Worm (Caenorhabditis elegans): ENCODE results near the gene srd-42.

The srd-42 gene

DNA sequence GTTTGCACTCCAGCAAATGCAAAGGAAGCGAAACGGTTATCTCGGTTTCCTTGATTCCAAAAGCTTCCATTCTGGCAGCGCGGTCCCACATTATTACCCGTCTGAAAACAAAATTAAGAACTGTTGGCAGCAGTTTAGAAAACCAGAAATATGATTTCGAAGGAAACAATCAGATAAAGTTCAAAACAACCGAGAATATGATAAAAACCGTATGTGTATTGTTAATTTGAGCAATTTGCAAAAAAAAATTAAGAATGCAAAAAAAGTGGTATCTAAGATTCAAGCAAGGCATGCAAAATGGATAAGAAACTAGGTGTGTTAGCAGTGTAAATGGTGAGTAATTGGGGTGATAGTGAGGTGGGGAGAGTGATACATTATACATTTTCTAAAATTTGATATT, 14.5 kb downstream of the srd-42 start, which contains the start of gene R04D3.4:
TSS of gene R04D3.4 (minus strand) at position 101 of the 400 bp plus-strand sequence.
- no peak for TF ChIP-seq ZK546.5 (tag; optimal IDR thresholded peaks at IDR 0.05)

DNA sequence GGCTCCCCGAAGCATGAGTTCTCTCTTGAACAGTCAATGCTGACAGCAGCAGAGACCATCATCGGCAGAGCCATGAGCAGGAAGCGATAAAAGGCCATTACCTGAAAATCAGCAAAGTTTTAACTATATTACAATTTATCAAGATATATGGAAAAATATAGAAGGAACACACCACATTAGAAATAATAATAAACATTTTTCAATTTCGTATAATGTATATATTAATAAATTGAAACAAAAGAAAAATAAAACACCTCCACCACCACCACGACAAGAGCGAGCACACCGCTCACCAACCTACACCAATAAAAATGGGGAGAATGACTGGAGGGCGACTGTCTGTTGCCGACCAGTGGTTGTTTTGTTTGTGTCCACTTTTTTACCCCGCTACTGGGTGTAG, 16.7 kb downstream of the srd-42 start, which contains the start of gene R04D3.2:
TSS of gene R04D3.2 (minus strand) at position 101 of the 400 bp plus-strand sequence.
- TF ChIP-seq aly-2 (tag; optimal IDR thresholded peaks at IDR 0.05), result no peak
- TF ChIP-seq ztf-11 (tag; optimal IDR thresholded peaks at IDR 0.05), result no peak
- TF ChIP-seq R02D3.7 (tag; optimal IDR thresholded peaks at IDR 0.05), result no peak
- TF ChIP-seq nhr-6 (tag; optimal IDR thresholded peaks at IDR 0.05), result no peak
- no peak for TF ChIP-seq nhr-10 (tag; optimal IDR thresholded peaks at IDR 0.05)
- TF ChIP-seq skn-1 (tag; optimal IDR thresholded peaks at IDR 0.05), result no peak
- no peak for TF ChIP-seq unc-55 (GFP tag; optimal IDR thresholded peaks at IDR 0.05)
- TF ChIP-seq sma-3 (GFP tag; optimal IDR thresholded peaks at IDR 0.05), result no peak
- no peak for TF ChIP-seq crh-2 (tag; optimal IDR thresholded peaks at IDR 0.05)
- TF ChIP-seq lin-11 (tag; optimal IDR thresholded peaks at IDR 0.05), result no peak
- TF ChIP-seq nhr-25 (tag; optimal IDR thresholded peaks at IDR 0.05), result no peak

DNA sequence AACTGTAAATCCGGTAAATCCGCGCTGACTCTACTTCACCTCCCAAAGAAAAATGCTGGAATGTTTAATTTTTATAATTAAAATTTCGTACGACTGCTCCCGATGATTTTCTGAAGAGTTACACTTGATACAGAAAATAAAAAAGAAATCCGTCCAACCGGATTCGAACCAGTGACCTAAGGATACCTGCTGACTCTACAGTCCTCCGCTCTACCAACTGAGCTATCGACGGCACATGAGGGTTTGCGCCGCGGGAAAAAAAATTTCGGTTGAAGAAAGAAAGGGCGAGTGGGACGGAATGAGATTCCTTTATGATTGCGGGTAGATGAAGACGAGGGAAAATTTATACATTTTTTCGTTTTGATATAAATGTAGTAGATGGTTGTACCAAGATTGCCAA, 18.6 kb downstream of the srd-42 start:
- TF ChIP-seq elt-1 (tag; optimal IDR thresholded peaks at IDR 0.05), result no peak
- no peak for TF ChIP-seq mdl-1 (tag; optimal IDR thresholded peaks at IDR 0.05)
- TF ChIP-seq ztf-11 (tag; optimal IDR thresholded peaks at IDR 0.05), result no peak
- no peak for TF ChIP-seq ZK546.5 (tag; optimal IDR thresholded peaks at IDR 0.05)
- no peak for TF ChIP-seq skn-1 (tag; optimal IDR thresholded peaks at IDR 0.05)
- no peak for TF ChIP-seq alr-1 (tag; optimal IDR thresholded peaks at IDR 0.05)
- TF ChIP-seq nhr-77 (tag; optimal IDR thresholded peaks at IDR 0.05), result no peak
- no peak for TF ChIP-seq snpc-4 (tag; optimal IDR thresholded peaks at IDR 0.05)
- TF ChIP-seq sma-9 (GFP tag; optimal IDR thresholded peaks at IDR 0.05), result no peak
- TF ChIP-seq sma-9 (tag; optimal IDR thresholded peaks at IDR 0.05), result no peak
- TF ChIP-seq ama-1 (optimal IDR thresholded peaks at IDR 0.05), result no peak
- no peak for TF ChIP-seq lin-11 (tag; optimal IDR thresholded peaks at IDR 0.05)
- no peak for TF ChIP-seq egl-27 (tag; optimal IDR thresholded peaks at IDR 0.05)
- no peak for TF ChIP-seq dmd-4 (tag; optimal IDR thresholded peaks at IDR 0.05)
- no peak for TF ChIP-seq nhr-237 (tag; optimal IDR thresholded peaks at IDR 0.05)
- TF ChIP-seq unc-55 (GFP tag; optimal IDR thresholded peaks at IDR 0.05), result no peak

DNA sequence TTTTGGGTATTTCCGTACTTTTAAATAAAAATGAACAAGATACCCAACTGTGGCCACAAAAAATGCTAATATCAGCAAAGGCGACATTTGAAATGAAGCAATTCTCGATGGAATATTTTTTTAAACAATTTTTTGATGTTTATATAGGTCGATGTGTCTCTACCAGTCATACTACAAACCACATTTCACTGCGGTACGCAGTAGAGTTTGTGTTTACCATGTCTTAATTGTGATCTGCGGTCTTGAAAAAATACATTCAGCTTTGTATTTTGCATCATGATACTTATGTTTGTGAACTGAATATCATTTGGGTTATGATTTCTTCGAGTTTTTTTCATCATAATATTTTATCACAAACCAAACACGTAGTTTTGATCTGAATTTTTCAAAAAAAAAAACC, 19.2 kb downstream of the srd-42 start, which contains the start of gene cyp-14A4:
TSS of gene cyp-14A4 (minus strand) at position 107 of the 400 bp plus-strand sequence.
- TF ChIP-seq ztf-4 (tag; optimal IDR thresholded peaks at IDR 0.05) (no peak), crh-2 (tag; optimal IDR thresholded peaks at IDR 0.05) (no peak), skn-1 (tag; optimal IDR thresholded peaks at IDR 0.05) (no peak), lin-11 (tag; optimal IDR thresholded peaks at IDR 0.05) (no peak), nhr-25 (tag; optimal IDR thresholded peaks at IDR 0.05) (no peak), nhr-10 (tag; optimal IDR thresholded peaks at IDR 0.05) (no peak), nhr-23 (tag; optimal IDR thresholded peaks at IDR 0.05) (no peak), peb-1 (tag; optimal IDR thresholded peaks at IDR 0.05) (no peak), unc-55 (GFP tag; optimal IDR thresholded peaks at IDR 0.05) (no peak), fos-1 (tag; optimal IDR thresholded peaks at IDR 0.05) (no peak), sma-9 (GFP tag; optimal IDR thresholded peaks at IDR 0.05) (no peak), sma-9 (tag; optimal IDR thresholded peaks at IDR 0.05) (no peak), nhr-11 (tag; optimal IDR thresholded peaks at IDR 0.05) (no peak), mab-5 (tag; optimal IDR thresholded peaks at IDR 0.05) (no peak)

DNA sequence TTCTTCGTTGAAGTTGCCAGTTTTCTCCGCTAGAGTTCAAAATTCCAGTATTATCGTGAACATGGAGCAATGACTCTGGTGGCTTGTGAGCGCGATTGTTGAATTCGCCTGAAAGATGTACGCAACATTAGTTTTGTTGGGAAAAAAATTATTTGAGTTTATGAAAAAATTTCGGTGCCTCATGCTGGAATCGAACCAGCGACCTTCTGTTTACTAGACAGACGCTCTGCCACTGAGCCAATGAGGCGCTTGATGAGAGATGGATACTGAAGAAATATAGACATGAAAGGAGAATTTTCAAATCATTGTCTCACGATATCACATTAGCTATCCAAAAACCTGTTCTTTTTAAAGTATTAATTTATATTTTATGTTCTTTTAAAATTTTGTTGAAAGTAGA, 19.8 kb downstream of the srd-42 start:
- TF ChIP-seq sma-9 (GFP tag; optimal IDR thresholded peaks at IDR 0.05) (peak; percentile 19), sma-9 (tag; optimal IDR thresholded peaks at IDR 0.05) (no peak), nhr-12 (tag; optimal IDR thresholded peaks at IDR 0.05) (no peak), nhr-237 (tag; optimal IDR thresholded peaks at IDR 0.05) (no peak), lin-13 (GFP tag; optimal IDR thresholded peaks at IDR 0.05) (no peak), crh-2 (tag; optimal IDR thresholded peaks at IDR 0.05) (peak; percentile 7), gmeb-1 (tag; optimal IDR thresholded peaks at IDR 0.05) (no peak), unc-55 (GFP tag; optimal IDR thresholded peaks at IDR 0.05) (no peak), nhr-21 (tag; optimal IDR thresholded peaks at IDR 0.05) (peak; percentile 1), ztf-4 (tag; optimal IDR thresholded peaks at IDR 0.05) (no peak), unc-62 (GFP tag; optimal IDR thresholded peaks at IDR 0.05) (no peak)

DNA sequence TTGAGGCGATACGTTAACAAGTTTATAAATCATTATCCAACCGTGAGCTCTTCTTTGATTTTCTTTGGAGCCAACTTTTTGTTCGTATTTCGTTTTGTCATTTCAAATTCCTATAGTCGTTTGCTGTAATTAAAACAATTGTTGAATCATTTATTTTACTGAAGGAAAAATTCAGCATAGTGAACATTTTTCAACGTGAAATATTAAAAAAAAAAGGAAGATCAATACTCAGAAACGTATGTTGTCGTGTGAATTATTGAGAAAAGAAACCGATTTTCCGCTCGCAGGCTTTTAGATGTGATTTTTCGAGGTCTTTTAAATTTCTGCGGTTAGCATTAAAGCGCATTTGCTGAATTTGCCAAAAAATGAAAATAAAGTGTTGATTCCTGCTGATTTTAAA, 24.4 kb downstream of the srd-42 start, which contains the start of gene phf-33:
TSS of gene phf-33 (minus strand) at position 101 of the 400 bp plus-strand sequence.
- TF ChIP-seq alr-1 (tag; optimal IDR thresholded peaks at IDR 0.05) (no peak), nhr-77 (tag; optimal IDR thresholded peaks at IDR 0.05) (no peak), elt-1 (tag; optimal IDR thresholded peaks at IDR 0.05) (no peak), ceh-16 (tag; optimal IDR thresholded peaks at IDR 0.05) (no peak), mab-5 (tag; optimal IDR thresholded peaks at IDR 0.05) (no peak), dmd-4 (tag; optimal IDR thresholded peaks at IDR 0.05) (no peak), aly-2 (tag; optimal IDR thresholded peaks at IDR 0.05) (no peak), F13H6.1 (tag; optimal IDR thresholded peaks at IDR 0.05) (no peak), C34F6.9 (tag; optimal IDR thresholded peaks at IDR 0.05) (no peak)

Data from whole organism, L2 larva.